Worm (Caenorhabditis elegans) whole organism, young adult: ENCODE measurements around the gene M110.9.

ENCODE experiments used
- B0019.2 ChIP-seq: fragments of 200-800 bp; sonication (Bioruptor generic); conservative IDR thresholded peaks from 2 replicates; pipeline ENCODE4 v1.3.6; 2022; ENCODE audit warnings: missing genetic modification reagents, missing genetic modification characterization, missing compliant biosample characterization
- F23B12.7 ChIP-seq: sonication (generic microtip); optimal IDR thresholded peaks from 2 replicates; lab custom pipeline; 2017; ENCODE audit warnings: missing genetic modification characterization, mild to moderate bottlenecking, missing compliant biosample characterization, antibody characterized with exemption, moderate library complexity; ENCODE audit not compliant: insufficient read depth
- F39B2.1 ChIP-seq: fragments of 200-800 bp; sonication (Bioruptor generic); IDR thresholded peaks from 2 replicates; pipeline ENCODE4 v1.3.6; 2022; ENCODE audit warnings: missing genetic modification reagents, missing genetic modification characterization, missing compliant biosample characterization
- F57A8.1 ChIP-seq: fragments of 200-800 bp; sonication (Bioruptor generic); optimal IDR thresholded peaks from 2 replicates; lab custom pipeline; 2018; ENCODE audit warnings: mild to moderate bottlenecking, missing genetic modification characterization, moderate library complexity, missing compliant biosample characterization
- Y95B8A.8 ChIP-seq: fragments of 200-800 bp; sonication (Bioruptor generic); IDR thresholded peaks from 2 replicates; pipeline ENCODE4 v1.3.6; 2022; ENCODE audit warnings: missing genetic modification reagents, missing genetic modification characterization, missing compliant biosample characterization
- aptf-3 ChIP-seq: fragments of 200-800 bp; sonication (Bioruptor generic); IDR thresholded peaks from 2 replicates; pipeline ENCODE4 v1.3.6; 2022; ENCODE audit warnings: missing genetic modification characterization, missing compliant biosample characterization
- athp-1 ChIP-seq: sonication (generic microtip); optimal IDR thresholded peaks from 2 replicates; lab custom pipeline; 2017; ENCODE audit warnings: mild to moderate bottlenecking, missing genetic modification characterization, missing compliant biosample characterization
- bed-2 ChIP-seq: fragments of 200-800 bp; sonication (Bioruptor generic); IDR thresholded peaks from 2 replicates; pipeline ENCODE4 v1.3.6; 2022; ENCODE audit warnings: missing genetic modification reagents, missing genetic modification characterization, missing compliant biosample characterization
- cebp-1 ChIP-seq, 2 experiments: fragments of 200-800 bp in 1 of 2; sonication (Bioruptor generic) in 1 of 2; sonication (generic microtip) in 1 of 2; IDR thresholded peaks in 1 of 2; optimal IDR thresholded peaks in 1 of 2; 2 replicates each; pipeline versions ENCODE4 v1.3.6 to Lab custom; 2017 to 2022; ENCODE audit warnings: missing compliant biosample characterization in 2 of 2, missing genetic modification characterization in 2 of 2, mild to moderate bottlenecking in 1 of 2, missing genetic modification reagents in 1 of 2, moderate library complexity in 1 of 2
- cebp-2 ChIP-seq: fragments of 200-800 bp; sonication (Bioruptor generic); IDR thresholded peaks from 2 replicates; pipeline ENCODE4 v1.3.6; 2022; ENCODE audit warnings: missing genetic modification characterization, missing compliant biosample characterization
- dpl-1 ChIP-seq: fragments of 150-350 bp; optimal IDR thresholded peaks from 2 replicates; lab custom pipeline; 2014; ENCODE audit warnings: missing biosample characterization, missing genetic modification reagents, missing genetic modification characterization
- egl-44 ChIP-seq: fragments of 200-800 bp; sonication (Bioruptor generic); IDR thresholded peaks from 2 replicates; pipeline ENCODE4 v1.3.6; 2022; ENCODE audit warnings: missing genetic modification reagents, missing genetic modification characterization, missing compliant biosample characterization
- hmg-1.2 ChIP-seq: fragments of 200-800 bp; sonication (Bioruptor generic); IDR thresholded peaks from 2 replicates; pipeline ENCODE4 v1.3.6; 2022; ENCODE audit warnings: missing genetic modification reagents, missing genetic modification characterization, missing compliant biosample characterization
- lag-1 ChIP-seq: fragments of 200-800 bp; sonication (Bioruptor generic); IDR thresholded peaks from 2 replicates; pipeline ENCODE4 v1.3.6; 2022; ENCODE audit warnings: missing genetic modification reagents, missing genetic modification characterization, missing compliant biosample characterization
- lin-54 ChIP-seq: fragments of 200-800 bp; sonication (Bioruptor generic); optimal IDR thresholded peaks from 2 replicates; lab custom pipeline; 2018; ENCODE audit warnings: mild to moderate bottlenecking, missing genetic modification characterization, missing compliant biosample characterization
- lsl-1 ChIP-seq: fragments of 200-800 bp; sonication (Bioruptor generic); optimal IDR thresholded peaks from 2 replicates; lab custom pipeline; 2018; ENCODE audit warnings: mild to moderate bottlenecking, missing genetic modification characterization, moderate library complexity, missing compliant biosample characterization
- madf-8 ChIP-seq: fragments of 200-800 bp; sonication (Bioruptor generic); conservative IDR thresholded peaks from 2 replicates; pipeline ENCODE4 v1.3.6; 2022; ENCODE audit warnings: missing genetic modification reagents, missing genetic modification characterization, missing compliant biosample characterization
- nfya-2 ChIP-seq: fragments of 200-800 bp; sonication (Bioruptor generic); IDR thresholded peaks from 2 replicates; pipeline ENCODE4 v1.3.6; 2022; ENCODE audit warnings: missing genetic modification reagents, missing genetic modification characterization, missing compliant biosample characterization
- nfyb-1 ChIP-seq: fragments of 200-800 bp; sonication (Bioruptor generic); IDR thresholded peaks from 2 replicates; pipeline ENCODE4 v1.3.6; 2022; ENCODE audit warnings: missing genetic modification reagents, missing genetic modification characterization, missing compliant biosample characterization
- rec-8 ChIP-seq, 2 experiments: sonication (generic microtip); optimal IDR thresholded peaks; 2 replicates each; lab custom pipeline; 2016; ENCODE audit warnings: mild to moderate bottlenecking in 2 of 2, missing genetic modification characterization in 2 of 2, missing genetic modification reagents in 2 of 2, missing genotype in 2 of 2, missing biosample characterization in 1 of 2, missing compliant biosample characterization in 1 of 2, moderate library complexity in 1 of 2
- snpc-1.3 ChIP-seq: sonication (generic microtip); optimal IDR thresholded peaks from 2 replicates; lab custom pipeline; 2017; ENCODE audit warnings: missing genetic modification characterization, mild to moderate bottlenecking, missing compliant biosample characterization, antibody characterized with exemption, moderate library complexity, missing genotype, missing genetic modification reagents; ENCODE audit not compliant: insufficient read depth
- sptf-2 ChIP-seq: fragments of 200-800 bp; sonication (Bioruptor generic); optimal IDR thresholded peaks from 2 replicates; lab custom pipeline; 2018; ENCODE audit warnings: mild to moderate bottlenecking, missing genetic modification characterization, missing compliant biosample characterization
- unc-62 ChIP-seq: fragments of 150-350 bp; optimal IDR thresholded peaks from 2 replicates; lab custom pipeline; 2014; ENCODE audit warnings: missing biosample characterization, missing genetic modification reagents, missing genetic modification characterization
- xnd-1 ChIP-seq: sonication (generic microtip); optimal IDR thresholded peaks from 2 replicates; lab custom pipeline; 2016; ENCODE audit warnings: missing genotype, missing genetic modification reagents, missing genetic modification characterization, missing compliant biosample characterization
- ztf-22 ChIP-seq: fragments of 200-800 bp; sonication (Bioruptor generic); optimal IDR thresholded peaks from 2 replicates; lab custom pipeline; 2018; ENCODE audit warnings: mild to moderate bottlenecking, missing genetic modification characterization, moderate library complexity, missing compliant biosample characterization
- ztf-3 ChIP-seq: fragments of 200-800 bp; sonication (Bioruptor generic); optimal IDR thresholded peaks from 2 replicates; lab custom pipeline; 2018; ENCODE audit warnings: mild to moderate bottlenecking, missing genetic modification characterization, missing compliant biosample characterization

The M110.9 gene

ce11 chrII:8222309-8223065 is 8.6 kb upstream of the M110.9 start, which contains the start of gene dab-1 (continued):
- TF ChIP-seq F23B12.7 (tag; lab: Kevin White, UChicago), result peak; percentile 5
- peak; percentile 54 for TF ChIP-seq dpl-1 (GFP tag; lab: Kevin White, UChicago)

- no peak for TF ChIP-seq nfyb-1 (GFP tag; lab: Robert Waterston, UW)
- peak; percentile 33; the same call in 1 of the 2 replicates for TF ChIP-seq aptf-3 (GFP tag; lab: Robert Waterston, UW)
Measured at ce11 chrII:8223422-8223821, 7.7 kb upstream of the M110.9 start.

- TF ChIP-seq lin-54 (GFP tag; lab: Kevin White, UChicago), result no peak
- no peak for TF ChIP-seq lag-1 (GFP tag; lab: Robert Waterston, UW)
- no peak for TF ChIP-seq unc-62 (GFP tag; lab: Kevin White, UChicago)
- TF ChIP-seq B0019.2 (GFP tag; lab: Robert Waterston, UW), result no peak
- no peak for TF ChIP-seq sptf-2 (GFP tag; lab: Kevin White, UChicago)
- no peak for TF ChIP-seq F39B2.1 (GFP tag; lab: Robert Waterston, UW)
- no peak for TF ChIP-seq lsl-1 (GFP tag; lab: Kevin White, UChicago)
- TF ChIP-seq ztf-22 (GFP tag; lab: Kevin White, UChicago), result no peak
- TF ChIP-seq nfyb-1 (GFP tag; lab: Robert Waterston, UW), result no peak
- no peak for TF ChIP-seq madf-8 (GFP tag; lab: Robert Waterston, UW)
- no peak for TF ChIP-seq egl-44 (GFP tag; lab: Robert Waterston, UW)
Measured at ce11 chrII:8223945-8224344, 7.1 kb upstream of the M110.9 start.

ce11 chrII:8224623-8225022 is 6.5 kb upstream of the M110.9 start:
- TF ChIP-seq cebp-2 (GFP tag; lab: Robert Waterston, UW), result no peak
- 0 out of 2 replicates have a peak, but pooled peaks have one; percentile 8 for TF ChIP-seq hmg-1.2 (GFP tag; lab: Robert Waterston, UW)

ce11 chrII:8225347-8225746 is 5.7 kb upstream of the M110.9 start:
- no peak for TF ChIP-seq xnd-1
- no peak for TF ChIP-seq athp-1 (tag; lab: Kevin White, UChicago)
- TF ChIP-seq cebp-1 (GFP tag; IDR thresholded peaks at IDR 0.05; lab: Robert Waterston, UW), result no peak
- peak; percentile 54 for TF ChIP-seq cebp-1 (tag; optimal IDR thresholded peaks at IDR 0.05; lab: Kevin White, UChicago)
- no peak for TF ChIP-seq bed-2 (GFP tag; lab: Robert Waterston, UW)
- TF ChIP-seq snpc-1.3 (tag; lab: Kevin White, UChicago), result no peak
- no peak for TF ChIP-seq Y95B8A.8 (GFP tag; lab: Robert Waterston, UW)
- no peak for TF ChIP-seq nfya-2
- no peak for TF ChIP-seq rec-8 (tag; optimal IDR thresholded peaks at IDR 0.05; lab: Kevin White, UChicago)

- TF ChIP-seq ztf-3 (no peak), F57A8.1 (GFP tag; lab: Kevin White, UChicago) (no peak)
Measured at ce11 chrII:8225914-8226313, 5.2 kb upstream of the M110.9 start.
